Worm (Caenorhabditis elegans): ENCODE data around the gene cav-2.

Gene cav-2

ce11 chrV:13551601-13552000 is 5.3 kb upstream of the cav-2 start, which contains the start of the genes C56A3.4 and C56A3.5 (continued):
- TF ChIP-seq skn-1 (tag; optimal IDR thresholded peaks at IDR 0.05) (peak; percentile 62), fkh-4 (tag; optimal IDR thresholded peaks at IDR 0.05; ENCODE audit: borderline replicate concordance) (peak; percentile 67), lin-15B (tag; optimal IDR thresholded peaks at IDR 0.05) (peak; percentile 48), fos-1 (tag; optimal IDR thresholded peaks at IDR 0.05) (peak; percentile 8), pqm-1 (tag; optimal IDR thresholded peaks at IDR 0.05) (no peak), elt-2 (tag; optimal IDR thresholded peaks at IDR 0.05) (peak; percentile 32), unc-86 (tag; optimal IDR thresholded peaks at IDR 0.05) (peak; percentile 27), ces-1 (GFP tag; optimal IDR thresholded peaks at IDR 0.05) (no peak), unc-130 (tag; optimal IDR thresholded peaks at IDR 0.05) (no peak), mep-1 (tag; optimal IDR thresholded peaks at IDR 0.05) (peak; percentile 56), mab-9 (GFP tag; IDR thresholded peaks at IDR 0.05) (no peak), lin-14 (GFP tag; optimal IDR thresholded peaks at IDR 0.05) (peak; percentile 70), grh-1 (GFP tag; IDR thresholded peaks at IDR 0.05) (no peak), nhr-19 (GFP tag; conservative IDR thresholded peaks at IDR 0.05) (peak; percentile 65), isw-1 (GFP tag; IDR thresholded peaks at IDR 0.05) (peak; percentile 62), jun-1 (tag; optimal IDR thresholded peaks at IDR 0.05) (peak; percentile 27), ama-1 (optimal IDR thresholded peaks at IDR 0.05) (no peak), efl-3 (GFP tag; optimal IDR thresholded peaks at IDR 0.05) (no peak), alr-1 (tag; optimal IDR thresholded peaks at IDR 0.05; ENCODE audit: borderline replicate concordance) (no peak), nhr-84 (tag; optimal IDR thresholded peaks at IDR 0.05) (no peak), ztf-4 (tag; optimal IDR thresholded peaks at IDR 0.05) (no peak), ets-5 (GFP tag; IDR thresholded peaks at IDR 0.05) (no peak), mdl-1 (tag; optimal IDR thresholded peaks at IDR 0.05) (peak in 1 of 2 experiments; percentile 50), rnt-1 (tag; optimal IDR thresholded peaks at IDR 0.05) (peak; percentile 94), zag-1 (tag; optimal IDR thresholded peaks at IDR 0.05) (no peak), hlh-17 (GFP tag; optimal IDR thresholded peaks at IDR 0.05; ENCODE audit: borderline replicate concordance) (no peak), fkh-10 (GFP tag; optimal IDR thresholded peaks at IDR 0.05) (no peak), efl-1 (optimal IDR thresholded peaks at IDR 0.05) (peak; percentile 69 to 75), efl-1 (GFP tag; optimal IDR thresholded peaks at IDR 0.05 in 1 of 2) (peak; percentile 81 to 96), hlh-4 (tag; optimal IDR thresholded peaks at IDR 0.05) (no peak), nhr-71 (tag; optimal IDR thresholded peaks at IDR 0.05) (peak; percentile 74), nhr-237 (tag; optimal IDR thresholded peaks at IDR 0.05) (no peak), lsy-2 (tag; optimal IDR thresholded peaks at IDR 0.05) (peak; percentile 48 to 65), tlp-1 (tag; optimal IDR thresholded peaks at IDR 0.05) (no peak), fkh-8 (tag; optimal IDR thresholded peaks at IDR 0.05) (peak; percentile 68), ceh-88 (GFP tag; IDR thresholded peaks at IDR 0.05) (no peak), sox-4 (tag; optimal IDR thresholded peaks at IDR 0.05) (peak; percentile 38), zip-4 (GFP tag; optimal IDR thresholded peaks at IDR 0.05) (peak; percentile 82), pag-3 (tag; optimal IDR thresholded peaks at IDR 0.05; ENCODE audit: borderline replicate concordance, insufficient read depth) (no peak), vab-15 (tag; optimal IDR thresholded peaks at IDR 0.05) (no peak), lin-39 (tag; optimal IDR thresholded peaks at IDR 0.05) (no peak), C16A3.4 (tag; optimal IDR thresholded peaks at IDR 0.05) (peak; percentile 24), nhr-77 (tag; optimal IDR thresholded peaks at IDR 0.05) (no peak), dpl-1 (GFP tag; optimal IDR thresholded peaks at IDR 0.05) (peak; percentile 61 to 83 (median 77)), C34B4.2 (tag; optimal IDR thresholded peaks at IDR 0.05) (no peak), elt-3 (tag; optimal IDR thresholded peaks at IDR 0.05) (peak in 1 of 6 experiments; percentile 9), snpc-4 (tag; optimal IDR thresholded peaks at IDR 0.05) (peak; percentile 49), unc-62 (GFP tag; optimal IDR thresholded peaks at IDR 0.05) (no peak), irx-1 (tag; optimal IDR thresholded peaks at IDR 0.05) (peak; percentile 80), egl-13 (tag; optimal IDR thresholded peaks at IDR 0.05) (peak; percentile 59), egl-27 (tag; optimal IDR thresholded peaks at IDR 0.05) (no peak), F16B12.6 (tag; optimal IDR thresholded peaks at IDR 0.05) (peak; percentile 17), lir-3 (tag; optimal IDR thresholded peaks at IDR 0.05; ENCODE audit: poor library complexity) (peak; percentile 88)

Data from whole organism, L1 larva.